Worm (Caenorhabditis elegans): ENCODE measurements around the gene srh-190.

Gene srh-190

ce11 chrV:3874102-3874744, 28.7 kb upstream of the srh-190 start, which contains the start of gene nhr-158:
Gene nhr-158 (minus strand): TSS chrV:3874152.
- TF ChIP-seq unc-62 (GFP tag; optimal IDR thresholded peaks at IDR 0.05 in 1 of 2) (no peak), unc-62 (tag; optimal IDR thresholded peaks at IDR 0.05) (no peak), lin-39 (tag; optimal IDR thresholded peaks at IDR 0.05) (no peak), hlh-30 (tag; optimal IDR thresholded peaks at IDR 0.05; ENCODE audit: insufficient read depth) (no peak), nhr-48 (tag; optimal IDR thresholded peaks at IDR 0.05) (peak; percentile 13), nhr-11 (tag; optimal IDR thresholded peaks at IDR 0.05) (peak; percentile 6), F37D6.2 (tag; optimal IDR thresholded peaks at IDR 0.05) (peak; percentile 8), aha-1 (tag) (peak; percentile 42)

DNA sequence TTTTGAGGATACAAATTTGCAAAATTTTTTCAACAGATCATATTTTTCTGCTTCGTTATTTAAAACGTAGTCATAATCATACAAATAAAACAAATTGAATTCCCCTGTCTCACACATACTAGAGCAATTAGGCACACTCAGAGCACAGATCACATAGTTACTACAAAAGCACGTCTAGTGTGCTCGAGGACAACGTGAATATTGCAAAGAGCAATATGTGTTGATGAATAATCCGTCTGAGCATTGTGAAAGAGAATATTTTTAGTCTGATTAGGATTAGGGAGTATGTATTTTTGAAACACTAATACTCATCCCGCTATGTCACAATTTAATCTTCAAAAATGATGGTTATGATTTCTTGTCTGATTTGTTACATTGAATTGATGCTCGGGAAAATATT, 25.7 kb upstream of the srh-190 start:
- TF ChIP-seq dmd-8 (GFP tag; IDR thresholded peaks at IDR 0.05) (no peak), F37D6.2 (tag; optimal IDR thresholded peaks at IDR 0.05) (no peak), lsy-2 (tag; optimal IDR thresholded peaks at IDR 0.05) (no peak), nhr-102 (tag; optimal IDR thresholded peaks at IDR 0.05) (no peak), nhr-237 (tag; optimal IDR thresholded peaks at IDR 0.05) (no peak), madf-5 (GFP tag; IDR thresholded peaks at IDR 0.05) (no peak), lir-3 (tag; optimal IDR thresholded peaks at IDR 0.05) (no peak), lim-7 (GFP tag; IDR thresholded peaks at IDR 0.05) (no peak), snpc-1.2 (GFP tag; IDR thresholded peaks at IDR 0.05) (no peak), mdl-1 (tag; optimal IDR thresholded peaks at IDR 0.05) (no peak), rbr-2 (tag; optimal IDR thresholded peaks at IDR 0.05) (no peak), lin-1 (GFP tag; IDR thresholded peaks at IDR 0.05) (no peak), nhr-25 (tag; optimal IDR thresholded peaks at IDR 0.05; ENCODE audit: borderline replicate concordance, insufficient read depth) (no peak), tra-1 (GFP tag; IDR thresholded peaks at IDR 0.05) (no peak)

DNA sequence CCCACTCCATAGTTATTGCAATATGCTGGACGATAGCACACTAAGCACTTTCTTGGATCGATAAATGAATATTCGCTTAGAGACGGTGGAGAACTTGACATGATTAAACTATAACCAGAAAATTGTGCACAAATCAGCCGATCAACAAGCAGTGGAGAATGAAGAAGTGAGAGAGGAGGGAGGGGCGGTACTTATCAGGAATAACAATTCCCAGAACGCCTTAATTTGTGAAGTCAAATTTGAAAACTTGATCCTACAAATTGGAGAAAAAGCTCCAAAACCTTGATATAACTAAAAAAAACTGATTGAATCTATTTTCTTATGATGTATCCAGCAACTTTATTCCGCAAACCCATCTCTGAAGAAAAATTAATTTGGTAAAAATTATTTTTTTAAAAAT, 24.7 kb upstream of the srh-190 start, which contains the start of gene nhr-159:
Gene nhr-159 (minus strand): TSS at position 101 of the 400 bp plus-strand sequence.
- TF ChIP-seq nhr-11 (tag; optimal IDR thresholded peaks at IDR 0.05), result no peak
- TF ChIP-seq mdt-29 (GFP tag; IDR thresholded peaks at IDR 0.05), result no peak
- TF ChIP-seq F49E8.2 (tag; optimal IDR thresholded peaks at IDR 0.05; ENCODE audit: borderline replicate concordance), result no peak
- no peak for TF ChIP-seq Y105C5A.15 (GFP tag; IDR thresholded peaks at IDR 0.05)
- no peak for TF ChIP-seq snpc-4 (tag; optimal IDR thresholded peaks at IDR 0.05)

- TF ChIP-seq aha-1 (tag), result peak; percentile 90
- TF ChIP-seq unc-62 (GFP tag; optimal IDR thresholded peaks at IDR 0.05 in 1 of 2), result no peak
- TF ChIP-seq unc-62 (tag; optimal IDR thresholded peaks at IDR 0.05), result no peak
Observed at ce11 chrV:3884550-3884949, 18.4 kb upstream of the srh-190 start.

DNA sequence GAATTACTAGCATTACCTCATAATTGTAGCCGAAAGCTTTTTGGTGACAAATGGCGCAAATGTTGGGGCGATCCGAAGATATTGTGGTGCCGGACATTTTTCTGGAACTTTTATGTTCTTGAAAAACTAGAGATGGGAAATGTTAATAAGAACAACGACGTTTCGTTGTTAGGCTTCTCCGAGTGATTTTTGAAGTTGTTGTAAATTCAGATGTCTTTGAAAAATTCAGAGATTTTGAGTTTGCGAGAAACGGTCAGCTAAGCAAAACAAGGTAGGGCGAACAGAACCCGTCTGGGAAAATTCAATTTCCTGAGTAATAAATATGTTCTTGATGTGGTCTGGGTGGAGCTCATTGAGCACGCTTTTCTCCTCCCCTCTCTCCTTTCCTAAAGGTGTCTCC, 16.8 kb upstream of the srh-190 start, which contains the start of gene nhr-124:
Gene nhr-124 (minus strand): TSS at position 101 of the 400 bp plus-strand sequence.
- TF ChIP-seq nhr-237 (tag; optimal IDR thresholded peaks at IDR 0.05), result no peak

DNA sequence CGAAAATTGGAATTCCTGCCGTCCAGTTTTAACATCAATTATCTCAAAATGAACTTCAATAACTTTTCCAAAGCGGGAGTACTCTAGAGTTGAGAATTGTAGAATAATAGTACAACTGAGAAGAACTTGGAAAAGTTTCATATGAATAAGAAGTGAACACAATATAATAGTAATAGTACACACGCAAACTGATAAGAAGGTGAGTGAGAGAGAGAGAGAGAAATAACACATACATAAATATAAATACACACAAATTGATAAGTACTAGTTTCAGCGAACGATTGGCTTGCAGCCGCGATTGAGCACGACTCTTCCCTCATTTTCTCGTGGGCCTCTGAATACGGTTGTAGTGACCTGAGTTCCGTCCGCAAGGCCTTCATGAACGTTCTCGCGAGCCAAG, 13.8 kb upstream of the srh-190 start, which contains the start of gene C17E7.13:
Gene C17E7.13 (minus strand): TSS at position 176 of the 400 bp plus-strand sequence.
- TF ChIP-seq nhr-28 (tag; optimal IDR thresholded peaks at IDR 0.05) (peak; percentile 39), pqm-1 (tag; optimal IDR thresholded peaks at IDR 0.05) (peak; percentile 61), zip-11 (GFP tag; IDR thresholded peaks at IDR 0.05) (no peak), D1046.2 (GFP tag; IDR thresholded peaks at IDR 0.05) (no peak), spr-1 (tag; optimal IDR thresholded peaks at IDR 0.05) (no peak), daf-19 (GFP tag; conservative IDR thresholded peaks at IDR 0.05) (no peak), daf-12 (tag; optimal IDR thresholded peaks at IDR 0.05) (no peak), daf-16 (GFP tag; optimal IDR thresholded peaks at IDR 0.05) (no peak), daf-16 (tag; optimal IDR thresholded peaks at IDR 0.05) (peak; percentile 49), nhr-41 (GFP tag; IDR thresholded peaks at IDR 0.05) (no peak)

Data from whole organism, L4 larva.